Fruit fly (Drosophila melanogaster): Measurements from ENCODE around the gene CG4935.
A peak's percentile ranks its signal among the peaks of the same experiment; 100 is the strongest.

The CG4935 gene

DNA sequence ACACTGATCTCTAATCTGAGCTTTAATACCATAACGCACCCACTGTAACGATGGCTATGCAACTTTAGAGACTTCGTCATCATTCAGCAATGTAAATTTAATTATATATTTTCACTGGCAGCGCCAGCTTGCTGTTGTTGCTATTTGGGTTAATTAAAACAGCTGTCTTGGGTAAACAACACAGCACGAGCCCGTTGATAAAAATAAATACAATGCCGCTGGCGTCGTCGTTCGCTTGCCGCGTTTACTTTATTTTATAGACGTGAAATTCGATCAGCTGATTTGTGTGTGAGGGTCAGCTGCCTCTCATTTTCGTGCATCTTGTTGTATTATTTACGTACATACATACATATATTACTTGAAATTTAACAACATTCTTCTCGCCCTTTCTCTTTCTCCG is 10.8 kb downstream of the CG4935 start (continued):
- peak; percentile 1 for TF ChIP-seq dmrt11E (tag; optimal IDR thresholded peaks at IDR 0.05)
- TF ChIP-seq exex (tag; optimal IDR thresholded peaks at IDR 0.05): peak; percentile 29
- no peak for TF ChIP-seq cato (GFP tag; optimal IDR thresholded peaks at IDR 0.05; ENCODE audit: borderline replicate concordance)
- no peak for TF ChIP-seq CG9215 (GFP tag; IDR thresholded peaks at IDR 0.05)
- peak; percentile 61; the same call in 1 of the 2 replicates for TF ChIP-seq CG4360 (GFP tag; IDR thresholded peaks at IDR 0.05)
- no peak for TF ChIP-seq dimm (GFP tag; IDR thresholded peaks at IDR 0.05)
- no peak for TF ChIP-seq salm (tag; optimal IDR thresholded peaks at IDR 0.05)
- TF ChIP-seq gcm2 (GFP tag; optimal IDR thresholded peaks at IDR 0.05): no peak
- TF ChIP-seq croc (GFP tag; conservative IDR thresholded peaks at IDR 0.05): no peak
- TF ChIP-seq Dp (GFP tag; optimal IDR thresholded peaks at IDR 0.05): no peak
- no peak for TF ChIP-seq Hr3 (GFP tag; optimal IDR thresholded peaks at IDR 0.05)
- no peak for TF ChIP-seq Hmx (GFP tag; optimal IDR thresholded peaks at IDR 0.05)
- TF ChIP-seq CG32767 (GFP tag; IDR thresholded peaks at IDR 0.05): no peak
- TF ChIP-seq B-H2 (GFP tag; optimal IDR thresholded peaks at IDR 0.05): peak; percentile 25
- no peak for TF ChIP-seq CG10147 (GFP tag; optimal IDR thresholded peaks at IDR 0.05)
- TF ChIP-seq CG11560 (tag; IDR thresholded peaks at IDR 0.05): no peak
- no peak for TF ChIP-seq ap (GFP tag; IDR thresholded peaks at IDR 0.05)
- TF ChIP-seq bowl (GFP tag; IDR thresholded peaks at IDR 0.05): no peak
- TF ChIP-seq B-H1 (GFP tag; IDR thresholded peaks at IDR 0.05): no peak; the same call in 2 of the 3 replicates
- no peak for TF ChIP-seq prd (optimal IDR thresholded peaks at IDR 0.05)
- TF ChIP-seq prd (GFP tag; IDR thresholded peaks at IDR 0.05): no peak
- no peak for TF ChIP-seq Taf1 (GFP tag; IDR thresholded peaks at IDR 0.05)
- peak; percentile 48 for TF ChIP-seq CG17912 (GFP tag; optimal IDR thresholded peaks at IDR 0.05)
- no peak for TF ChIP-seq ind (GFP tag; optimal IDR thresholded peaks at IDR 0.05)
- peak; percentile 22 for TF ChIP-seq gem (tag; optimal IDR thresholded peaks at IDR 0.05)
- peak; percentile 65; the same call in 1 of the 2 replicates for TF ChIP-seq Awh (GFP tag; IDR thresholded peaks at IDR 0.05)
- TF ChIP-seq Sry-δ (GFP tag; optimal IDR thresholded peaks at IDR 0.05): no peak
- no peak for TF ChIP-seq CG13775 (GFP tag; optimal IDR thresholded peaks at IDR 0.05)
- TF ChIP-seq ase (GFP tag; IDR thresholded peaks at IDR 0.05): no peak
- TF ChIP-seq Asciz (GFP tag; optimal IDR thresholded peaks at IDR 0.05): peak; percentile 69
- TF ChIP-seq trh (GFP tag; optimal IDR thresholded peaks at IDR 0.05): no peak
- TF ChIP-seq CG2199 (GFP tag; IDR thresholded peaks at IDR 0.05): no peak
- TF ChIP-seq Pdp1 (GFP tag; optimal IDR thresholded peaks at IDR 0.05): peak in 1 of 2 experiments; percentile 30
- TF ChIP-seq maf-S (GFP tag; optimal IDR thresholded peaks at IDR 0.05): no peak
- peak; percentile 56 for TF ChIP-seq CG12769 (tag; optimal IDR thresholded peaks at IDR 0.05)
- TF ChIP-seq al (GFP tag; IDR thresholded peaks at IDR 0.05): no peak
- 0 out of 2 replicates have a peak, but pooled peaks have one; percentile 14 for TF ChIP-seq slbo (GFP tag; IDR thresholded peaks at IDR 0.05)
- TF ChIP-seq cg (GFP tag; optimal IDR thresholded peaks at IDR 0.05): no peak
- no peak for TF ChIP-seq CG13894 (tag; optimal IDR thresholded peaks at IDR 0.05)
- no peak for TF ChIP-seq CG32772 (GFP tag; IDR thresholded peaks at IDR 0.05)
- no peak for TF ChIP-seq CG7963 (GFP tag; IDR thresholded peaks at IDR 0.05; ENCODE audit: partially characterized antibody)
- TF ChIP-seq pita (GFP tag; optimal IDR thresholded peaks at IDR 0.05): no peak
- no peak for TF ChIP-seq CG2120 (GFP tag; optimal IDR thresholded peaks at IDR 0.05)
- TF ChIP-seq CG1233 (GFP tag; optimal IDR thresholded peaks at IDR 0.05): peak; percentile 34
- no peak; the same call in 2 of the 3 replicates for TF ChIP-seq sr (GFP tag; IDR thresholded peaks at IDR 0.05)
- no peak for TF ChIP-seq Oaz (GFP tag; IDR thresholded peaks at IDR 0.05)
- peak; percentile 22 for TF ChIP-seq CG7556 (GFP tag; optimal IDR thresholded peaks at IDR 0.05)
- no peak for TF ChIP-seq CG7839 (tag; optimal IDR thresholded peaks at IDR 0.05)
- no peak for TF ChIP-seq tna (GFP tag; IDR thresholded peaks at IDR 0.05; ENCODE audit: partially characterized antibody)
- TF ChIP-seq dm (GFP tag; optimal IDR thresholded peaks at IDR 0.05): no peak
- TF ChIP-seq abd-A (tag; optimal IDR thresholded peaks at IDR 0.05): peak; percentile 51
- peak; percentile 9 for TF ChIP-seq CG12659 (GFP tag; optimal IDR thresholded peaks at IDR 0.05)
